Fruit fly (Drosophila melanogaster): ENCODE data around the gene msl-2.

Gene msl-2

dm6 chr2L:3478034-3478880 is 12.3 kb upstream of the msl-2 start, which contains the start of gene Thor (continued):
- peak; percentile 74 for TF ChIP-seq ATbp (GFP tag; optimal IDR thresholded peaks at IDR 0.05)
- TF ChIP-seq CG7928 (GFP tag; optimal IDR thresholded peaks at IDR 0.05) = no peak
- TF ChIP-seq Stat92E (GFP tag; optimal IDR thresholded peaks at IDR 0.05) = peak in 1 of 3 experiments; percentile 88
- TF ChIP-seq ase (GFP tag; IDR thresholded peaks at IDR 0.05) = peak; percentile 67; the same call in 2 of the 3 replicates
- TF ChIP-seq Kr (GFP tag; optimal IDR thresholded peaks at IDR 0.05) = peak; percentile 90
- peak; percentile 66 for TF ChIP-seq CG6254 (GFP tag; optimal IDR thresholded peaks at IDR 0.05)
- no peak for TF ChIP-seq Ptx1 (GFP tag; IDR thresholded peaks at IDR 0.05)
- TF ChIP-seq maf-S (GFP tag; optimal IDR thresholded peaks at IDR 0.05) = peak; percentile 44
- peak; percentile 14; the same call in 1 of the 2 replicates for TF ChIP-seq CG10959 (GFP tag; IDR thresholded peaks at IDR 0.05)
- peak; percentile 72 for TF ChIP-seq Bteb2 (GFP tag; optimal IDR thresholded peaks at IDR 0.05)
- TF ChIP-seq CG31224 (GFP tag; IDR thresholded peaks at IDR 0.05) = peak; percentile 55; the same call in 1 of the 2 replicates
- TF ChIP-seq CG16779 (GFP tag; IDR thresholded peaks at IDR 0.05) = peak; percentile 82
- peak; percentile 34 for TF ChIP-seq CG12219 (GFP tag; optimal IDR thresholded peaks at IDR 0.05)
- TF ChIP-seq CG8924 (tag; optimal IDR thresholded peaks at IDR 0.05) = peak; percentile 74
- TF ChIP-seq Lim3 (GFP tag; IDR thresholded peaks at IDR 0.05) = no peak
- peak; percentile 66 for TF ChIP-seq Asciz (GFP tag; optimal IDR thresholded peaks at IDR 0.05)
- TF ChIP-seq Abd-B (GFP tag; optimal IDR thresholded peaks at IDR 0.05) = no peak
- peak; percentile 17 for TF ChIP-seq trh (GFP tag; optimal IDR thresholded peaks at IDR 0.05)
- peak; percentile 53; the same call in 1 of the 2 replicates for TF ChIP-seq CG11696 (GFP tag; IDR thresholded peaks at IDR 0.05)
- TF ChIP-seq Spps (tag; optimal IDR thresholded peaks at IDR 0.05) = peak; percentile 21
- TF ChIP-seq tx (GFP tag; optimal IDR thresholded peaks at IDR 0.05) = peak; percentile 2
- TF ChIP-seq CG17802 (tag; optimal IDR thresholded peaks at IDR 0.05) = peak; percentile 33
- no peak for TF ChIP-seq CG3065 (GFP tag; optimal IDR thresholded peaks at IDR 0.05)
- peak; percentile 66 for TF ChIP-seq H2.0 (GFP tag; IDR thresholded peaks at IDR 0.05)
- TF ChIP-seq corto (GFP tag; optimal IDR thresholded peaks at IDR 0.05) = no peak
- peak; percentile 41 for TF ChIP-seq MESR4 (GFP tag; optimal IDR thresholded peaks at IDR 0.05)
- TF ChIP-seq CG10267 (tag; optimal IDR thresholded peaks at IDR 0.05) = peak; percentile 28
- peak; percentile 64 for TF ChIP-seq fd64A (GFP tag; optimal IDR thresholded peaks at IDR 0.05)
- TF ChIP-seq CG2116 (GFP tag; optimal IDR thresholded peaks at IDR 0.05) = no peak
- TF ChIP-seq CG12071 (GFP tag; optimal IDR thresholded peaks at IDR 0.05) = peak; percentile 73
- TF ChIP-seq prd (optimal IDR thresholded peaks at IDR 0.05) = no peak
- peak; percentile 34; the same call in 2 of the 3 replicates for TF ChIP-seq prd (GFP tag; IDR thresholded peaks at IDR 0.05)
- TF ChIP-seq CG6683 (GFP tag; optimal IDR thresholded peaks at IDR 0.05) = peak; percentile 51
- peak; percentile 69 for TF ChIP-seq onecut (GFP tag; IDR thresholded peaks at IDR 0.05)
- TF ChIP-seq hbn (GFP tag; IDR thresholded peaks at IDR 0.05; ENCODE audit: partially characterized antibody) = peak; percentile 47; the same call in 1 of the 2 replicates
- peak; percentile 72 for TF ChIP-seq CG9876 (GFP tag; optimal IDR thresholded peaks at IDR 0.05)
- no peak for TF ChIP-seq jigr1 (GFP tag; IDR thresholded peaks at IDR 0.05)
- no peak; the same call in 2 of the 3 replicates for TF ChIP-seq zen2 (GFP tag; IDR thresholded peaks at IDR 0.05; ENCODE audit: partially characterized antibody)
- no peak for TF ChIP-seq Doc2 (GFP tag; IDR thresholded peaks at IDR 0.05)
- TF ChIP-seq zf30C (GFP tag; optimal IDR thresholded peaks at IDR 0.05) = peak; percentile 29
- no peak for TF ChIP-seq CG11560 (tag; IDR thresholded peaks at IDR 0.05)
- peak; percentile 71; the same call in 1 of the 2 replicates for TF ChIP-seq ranshi (GFP tag; IDR thresholded peaks at IDR 0.05)
- peak; percentile 22 for TF ChIP-seq Nf-YB (GFP tag; optimal IDR thresholded peaks at IDR 0.05)
- peak; percentile 41 for TF ChIP-seq Ets65A (GFP tag)
- peak; percentile 71 for TF ChIP-seq nau (GFP tag; optimal IDR thresholded peaks at IDR 0.05)
- peak; percentile 86 for TF ChIP-seq ara (GFP tag; IDR thresholded peaks at IDR 0.05)
- TF ChIP-seq CG1603 (tag; optimal IDR thresholded peaks at IDR 0.05) = peak; percentile 40
- TF ChIP-seq dpn (GFP tag; optimal IDR thresholded peaks at IDR 0.05) = peak; percentile 36 to 74
